Fruit fly (Drosophila melanogaster): ENCODE results near the gene feo.

feo gene

dm6 chrX:10805651-10806191 lies 48.9 kb downstream of the feo start (continued):
- TF ChIP-seq Sox102F (GFP tag; optimal IDR thresholded peaks at IDR 0.05) (peak; percentile 75), Ets96B (tag; optimal IDR thresholded peaks at IDR 0.05) (peak; percentile 68), Sox15 (GFP tag; optimal IDR thresholded peaks at IDR 0.05) (no peak), CG3032 (tag; optimal IDR thresholded peaks at IDR 0.05) (peak; percentile 66), Hr4 (GFP tag; optimal IDR thresholded peaks at IDR 0.05) (peak; percentile 17), CG31627 (GFP tag; optimal IDR thresholded peaks at IDR 0.05) (no peak), CG6792 (GFP tag; optimal IDR thresholded peaks at IDR 0.05) (peak; percentile 48), fkh (GFP tag; optimal IDR thresholded peaks at IDR 0.05) (peak; percentile 39)

DNA sequence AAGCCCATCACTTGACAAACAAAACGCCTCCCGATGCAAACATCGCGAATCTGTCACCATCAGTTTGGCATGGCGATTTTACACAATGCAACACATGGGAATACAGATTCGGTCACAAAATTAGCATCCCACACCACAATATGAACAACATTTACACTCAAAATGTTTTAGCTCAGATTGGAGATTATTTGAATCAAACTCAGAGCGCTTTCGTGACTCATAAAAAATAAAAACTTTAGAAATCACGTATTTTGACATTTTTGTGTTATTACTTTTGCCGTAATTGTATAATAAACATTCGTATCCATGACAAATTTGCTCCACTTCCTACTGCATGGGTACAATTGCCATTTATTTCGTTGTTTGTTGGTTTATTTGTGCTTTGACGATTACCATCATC lies 50.6 kb downstream of the feo start:
- TF ChIP-seq svp (GFP tag) (peak; percentile 65), lz (GFP tag; optimal IDR thresholded peaks at IDR 0.05) (peak; percentile 2), esn (GFP tag; optimal IDR thresholded peaks at IDR 0.05) (peak; percentile 37), CG32006 (GFP tag; optimal IDR thresholded peaks at IDR 0.05) (peak; percentile 13), cyc (GFP tag; optimal IDR thresholded peaks at IDR 0.05) (peak; percentile 30), Sox102F (GFP tag; optimal IDR thresholded peaks at IDR 0.05) (peak; percentile 8), Met (GFP tag; optimal IDR thresholded peaks at IDR 0.05) (peak; percentile 35), Hr39 (GFP tag; optimal IDR thresholded peaks at IDR 0.05) (peak; percentile 46), achi (GFP tag; optimal IDR thresholded peaks at IDR 0.05) (peak; percentile 4), dac (GFP tag; optimal IDR thresholded peaks at IDR 0.05) (no peak), CG10669 (GFP tag; optimal IDR thresholded peaks at IDR 0.05) (peak; percentile 0), net (GFP tag; optimal IDR thresholded peaks at IDR 0.05) (peak; percentile 36), vri (GFP tag; optimal IDR thresholded peaks at IDR 0.05) (no peak), topi (GFP tag; optimal IDR thresholded peaks at IDR 0.05) (peak; percentile 14), CG6163 (GFP tag; IDR thresholded peaks at IDR 0.05) (peak; percentile 64; the same call in 2 of the 3 replicates), CG31627 (GFP tag; optimal IDR thresholded peaks at IDR 0.05) (peak; percentile 27), fd85E (GFP tag; optimal IDR thresholded peaks at IDR 0.05) (no peak), Ets21C (GFP tag; optimal IDR thresholded peaks at IDR 0.05) (no peak), OdsH (GFP tag; optimal IDR thresholded peaks at IDR 0.05) (peak; percentile 5), acj6 (GFP tag; optimal IDR thresholded peaks at IDR 0.05) (peak; percentile 28), eg (GFP tag; IDR thresholded peaks at IDR 0.05) (peak; percentile 49; the same call in 1 of the 3 replicates), Sox14 (GFP tag; optimal IDR thresholded peaks at IDR 0.05) (peak; percentile 15), CG4318 (GFP tag; optimal IDR thresholded peaks at IDR 0.05) (no peak), CG15336 (GFP tag; IDR thresholded peaks at IDR 0.05) (peak; percentile 47), Smox (GFP tag; optimal IDR thresholded peaks at IDR 0.05) (peak; percentile 19), Hr4 (GFP tag; optimal IDR thresholded peaks at IDR 0.05) (peak; percentile 48), Sox15 (GFP tag; optimal IDR thresholded peaks at IDR 0.05) (no peak), pdm3 (GFP tag; optimal IDR thresholded peaks at IDR 0.05) (peak; percentile 24), Lpt (GFP tag; optimal IDR thresholded peaks at IDR 0.05) (no peak), Eip78C (GFP tag) (peak; percentile 51), CG1621 (tag; optimal IDR thresholded peaks at IDR 0.05) (no peak)

- no peak for TF ChIP-seq Lpt (GFP tag; optimal IDR thresholded peaks at IDR 0.05)
- TF ChIP-seq svp (GFP tag): no peak
- TF ChIP-seq spab (GFP tag; optimal IDR thresholded peaks at IDR 0.05): peak; percentile 22
- peak; percentile 12 for TF ChIP-seq cyc (GFP tag; optimal IDR thresholded peaks at IDR 0.05)
- no peak for TF ChIP-seq fd59A (GFP tag; optimal IDR thresholded peaks at IDR 0.05)
- TF ChIP-seq CG6276 (GFP tag; optimal IDR thresholded peaks at IDR 0.05): peak; percentile 66
- peak; percentile 36 for TF ChIP-seq lz (GFP tag; optimal IDR thresholded peaks at IDR 0.05)
- TF ChIP-seq eg (GFP tag; IDR thresholded peaks at IDR 0.05): peak; percentile 63
- TF ChIP-seq CG32006 (GFP tag; optimal IDR thresholded peaks at IDR 0.05): peak; percentile 82
- TF ChIP-seq salr (GFP tag; optimal IDR thresholded peaks at IDR 0.05): peak in 1 of 2 experiments; percentile 28
- TF ChIP-seq Gug (GFP tag; IDR thresholded peaks at IDR 0.05): peak; percentile 50; the same call in 1 of the 2 replicates
- TF ChIP-seq Smox (GFP tag; optimal IDR thresholded peaks at IDR 0.05): no peak
- TF ChIP-seq achi (GFP tag; optimal IDR thresholded peaks at IDR 0.05): peak; percentile 56
- no peak for TF ChIP-seq vri (GFP tag; optimal IDR thresholded peaks at IDR 0.05)
- TF ChIP-seq CG3919 (GFP tag; optimal IDR thresholded peaks at IDR 0.05): peak; percentile 34
- no peak for TF ChIP-seq Hr38 (GFP tag; optimal IDR thresholded peaks at IDR 0.05)
- TF ChIP-seq ss (GFP tag; optimal IDR thresholded peaks at IDR 0.05): peak; percentile 7 to 47
- TF ChIP-seq esn (GFP tag; optimal IDR thresholded peaks at IDR 0.05): peak; percentile 49
- peak; percentile 57 for TF ChIP-seq CG6163 (GFP tag; IDR thresholded peaks at IDR 0.05)
- peak; percentile 79 for TF ChIP-seq CG15336 (GFP tag; IDR thresholded peaks at IDR 0.05)
- TF ChIP-seq Hr39 (GFP tag; optimal IDR thresholded peaks at IDR 0.05): no peak
- TF ChIP-seq dac (GFP tag; optimal IDR thresholded peaks at IDR 0.05): no peak
- TF ChIP-seq CG11902 (GFP tag; optimal IDR thresholded peaks at IDR 0.05): peak; percentile 11
Observed at dm6 chrX:10802457-10803378, 52.0 kb downstream of the feo start.

All from whole organism, prepupa.